Worm (Caenorhabditis elegans): Measurements from ENCODE around the gene msp-77.

- TF ChIP-seq dpl-1 (GFP tag; optimal IDR thresholded peaks at IDR 0.05) (no peak), lin-39 (tag; optimal IDR thresholded peaks at IDR 0.05) (no peak), zag-1 (tag; optimal IDR thresholded peaks at IDR 0.05) (no peak), pqm-1 (tag; optimal IDR thresholded peaks at IDR 0.05) (no peak), lin-35 (GFP tag; optimal IDR thresholded peaks at IDR 0.05) (no peak)
These were observed 22.2 kb upstream of the msp-77 start for ce11 chrIV:9872210-9872609.

Data from whole organism, L1 larva.